Worm (Caenorhabditis elegans) whole organism, L1 larva: ENCODE measurements around the gene acs-1.

Source experiments
- C04F5.9 ChIP-seq: sonication (generic microtip); optimal IDR thresholded peaks from 2 replicates; lab custom pipeline; 2016; ENCODE audit warnings: missing genetic modification characterization, missing compliant biosample characterization
- C16A3.4 ChIP-seq: fragments of 150-350 bp; optimal IDR thresholded peaks from 2 replicates; lab custom pipeline; 2014; ENCODE audit warnings: missing biosample characterization, missing genetic modification characterization
- F16B12.6 ChIP-seq: fragments of 150-350 bp; optimal IDR thresholded peaks from 2 replicates; lab custom pipeline; 2014; ENCODE audit warnings: missing biosample characterization, missing genetic modification characterization
- aha-1 ChIP-seq: fragments of 150-350 bp; optimal IDR thresholded peaks from 2 replicates; lab custom pipeline; 2014; ENCODE audit warnings: missing biosample characterization, missing genetic modification characterization
- alr-1 ChIP-seq: fragments of 200-800 bp; sonication (Bioruptor generic); optimal IDR thresholded peaks from 2 replicates; lab custom pipeline; 2018; ENCODE audit warnings: borderline replicate concordance, mild to moderate bottlenecking, missing genetic modification characterization, missing compliant biosample characterization
- ama-1 ChIP-seq: fragments of 150-350 bp; optimal IDR thresholded peaks from 2 replicates; lab custom pipeline; 2014
- blmp-1 ChIP-seq: fragments of 150-350 bp; optimal IDR thresholded peaks from 2 replicates; lab custom pipeline; 2014; ENCODE audit warnings: missing biosample characterization, missing genetic modification characterization
- ceh-8 ChIP-seq: fragments of 200-800 bp; sonication (Bioruptor generic); optimal IDR thresholded peaks from 2 replicates; lab custom pipeline; 2018; ENCODE audit warnings: mild to moderate bottlenecking, missing genetic modification characterization, moderate library complexity, missing compliant biosample characterization
- ceh-88 ChIP-seq: fragments of 200-800 bp; sonication (Bioruptor generic); IDR thresholded peaks from 2 replicates; pipeline ENCODE4 v1.3.6; 2022; ENCODE audit warnings: missing genetic modification characterization, missing compliant biosample characterization
- ceh-90 ChIP-seq: sonication (generic microtip); optimal IDR thresholded peaks from 2 replicates; lab custom pipeline; 2016; ENCODE audit warnings: missing genetic modification characterization, missing compliant biosample characterization
- dpl-1 ChIP-seq, 3 experiments: fragments of 150-350 bp in 2 of 3; sonication (generic microtip) in 1 of 3; optimal IDR thresholded peaks; 2 replicates each; lab custom pipeline; 2014 to 2017; ENCODE audit warnings: missing biosample characterization in 3 of 3, missing genetic modification characterization in 3 of 3, missing genetic modification reagents in 3 of 3
- dsc-1 ChIP-seq: sonication (generic microtip); optimal IDR thresholded peaks from 2 replicates; lab custom pipeline; 2016; ENCODE audit warnings: mild to moderate bottlenecking, missing genetic modification characterization, missing compliant biosample characterization
- efl-1 ChIP-seq, 4 experiments: fragments of 150-350 bp; optimal IDR thresholded peaks in 3 of 4; peaks in 1 of 4; 1 replicate in 1 of 4; 2 replicates in 3 of 4; lab custom pipeline; 2014; ENCODE audit warnings: missing biosample characterization in 2 of 4, missing genetic modification characterization in 2 of 4, missing genetic modification reagents in 2 of 4
- efl-3 ChIP-seq: fragments of 200-800 bp; sonication (Bioruptor generic); optimal IDR thresholded peaks from 2 replicates; lab custom pipeline; 2018; ENCODE audit warnings: mild to moderate bottlenecking, missing genetic modification characterization, missing compliant biosample characterization
- egl-13 ChIP-seq: sonication (generic microtip); optimal IDR thresholded peaks from 2 replicates; lab custom pipeline; 2016; ENCODE audit warnings: missing genotype, missing genetic modification reagents, missing genetic modification characterization, missing compliant biosample characterization
- egl-27 ChIP-seq, 2 experiments: fragments of 150-350 bp in 1 of 2; sonication (generic microtip); optimal IDR thresholded peaks; 3 replicates each; lab custom pipeline; 2017 to 2018; ENCODE audit warnings: missing biosample characterization in 2 of 2, missing genetic modification characterization in 2 of 2, missing genetic modification reagents in 2 of 2
- elt-2 ChIP-seq: sonication (generic microtip); optimal IDR thresholded peaks from 2 replicates; lab custom pipeline; 2016; ENCODE audit warnings: missing genetic modification characterization, mild to moderate bottlenecking, inconsistent platforms, missing compliant biosample characterization, missing genetic modification reagents
- elt-3 ChIP-seq, 6 experiments: fragments of 150-350 bp in 1 of 6; sonication (generic microtip); optimal IDR thresholded peaks; 2 replicates each; lab custom pipeline; 2017 to 2018; ENCODE audit warnings: missing biosample characterization in 6 of 6, missing genetic modification characterization in 6 of 6, inconsistent platforms in 1 of 6
- fkh-10 ChIP-seq: sonication (generic microtip); optimal IDR thresholded peaks from 2 replicates; lab custom pipeline; 2017; ENCODE audit warnings: missing biosample characterization, missing genetic modification reagents, missing genetic modification characterization
- fkh-8 ChIP-seq: sonication (generic microtip); optimal IDR thresholded peaks from 2 replicates; lab custom pipeline; 2016; ENCODE audit warnings: mild to moderate bottlenecking, missing genetic modification characterization, missing compliant biosample characterization
- grh-1 ChIP-seq: fragments of 200-800 bp; sonication (Bioruptor generic); IDR thresholded peaks from 2 replicates; pipeline ENCODE4 v1.3.6; 2022; ENCODE audit warnings: missing genetic modification reagents, missing genetic modification characterization, missing compliant biosample characterization
- hlh-17 ChIP-seq: fragments of 200-800 bp; sonication (Bioruptor generic); optimal IDR thresholded peaks from 2 replicates; lab custom pipeline; 2018; ENCODE audit warnings: missing genetic modification characterization, mild to moderate bottlenecking, missing compliant biosample characterization, moderate library complexity, borderline replicate concordance
- hlh-4 ChIP-seq: sonication (generic microtip); optimal IDR thresholded peaks from 2 replicates; lab custom pipeline; 2016; ENCODE audit warnings: mild to moderate bottlenecking, missing genetic modification characterization, missing compliant biosample characterization
- hpl-2 ChIP-seq: fragments of 150-350 bp; optimal IDR thresholded peaks from 2 replicates; lab custom pipeline; 2014; ENCODE audit warnings: missing biosample characterization, missing genetic modification reagents, missing genetic modification characterization
- isw-1 ChIP-seq: fragments of 200-800 bp; sonication (Bioruptor generic); IDR thresholded peaks from 2 replicates; pipeline ENCODE4 v1.3.6; 2022; ENCODE audit warnings: missing genetic modification characterization, missing compliant biosample characterization
- lin-14 ChIP-seq: fragments of 200-800 bp; sonication (Bioruptor generic); optimal IDR thresholded peaks from 2 replicates; lab custom pipeline; 2018; ENCODE audit warnings: mild to moderate bottlenecking, missing genetic modification characterization, moderate library complexity, missing compliant biosample characterization
- lin-15B ChIP-seq: fragments of 150-350 bp; sonication (generic microtip); optimal IDR thresholded peaks from 3 replicates; lab custom pipeline; 2014; ENCODE audit warnings: missing biosample characterization, missing genetic modification characterization
- lin-35 ChIP-seq, 2 experiments: fragments of 150-350 bp; optimal IDR thresholded peaks; 2 replicates each; lab custom pipeline; 2014; ENCODE audit warnings: missing biosample characterization in 2 of 2, missing genetic modification characterization in 2 of 2, missing genetic modification reagents in 2 of 2
- mef-2 ChIP-seq: fragments of 150-350 bp; optimal IDR thresholded peaks from 2 replicates; lab custom pipeline; 2014; ENCODE audit warnings: missing biosample characterization, missing genetic modification characterization
- mep-1 ChIP-seq: fragments of 150-350 bp; optimal IDR thresholded peaks from 2 replicates; lab custom pipeline; 2014; ENCODE audit warnings: missing biosample characterization, missing genetic modification characterization
- nhr-237 ChIP-seq: fragments of 150-350 bp; optimal IDR thresholded peaks from 2 replicates; lab custom pipeline; 2014; ENCODE audit warnings: missing biosample characterization, missing genetic modification characterization
- nhr-28 ChIP-seq: fragments of 150-350 bp; optimal IDR thresholded peaks from 2 replicates; lab custom pipeline; 2014; ENCODE audit warnings: missing biosample characterization, missing genetic modification characterization
- nhr-47 ChIP-seq: sonication (generic microtip); optimal IDR thresholded peaks from 2 replicates; lab custom pipeline; 2016; ENCODE audit warnings: mild to moderate bottlenecking, missing genetic modification characterization, moderate library complexity, missing compliant biosample characterization
- nhr-71 ChIP-seq: sonication (generic microtip); optimal IDR thresholded peaks from 2 replicates; lab custom pipeline; 2016; ENCODE audit warnings: mild to moderate bottlenecking, missing genetic modification characterization, moderate library complexity, missing compliant biosample characterization
- nhr-76 ChIP-seq: sonication (generic microtip); optimal IDR thresholded peaks from 2 replicates; lab custom pipeline; 2017; ENCODE audit warnings: missing biosample characterization, missing genetic modification characterization
- nhr-77 ChIP-seq: fragments of 150-350 bp; optimal IDR thresholded peaks from 2 replicates; lab custom pipeline; 2014; ENCODE audit warnings: missing biosample characterization, missing genetic modification characterization
- nhr-85 ChIP-seq: sonication (generic microtip); peaks from one replicate; lab custom pipeline; 2016; ENCODE audit warnings: missing genetic modification characterization, inconsistent platforms, missing compliant biosample characterization
- nhr-90 ChIP-seq: sonication (generic microtip); optimal IDR thresholded peaks from 2 replicates; lab custom pipeline; 2016; ENCODE audit warnings: mild to moderate bottlenecking, missing genetic modification characterization, missing compliant biosample characterization; ENCODE audit not compliant: poor library complexity
- pax-3 ChIP-seq: fragments of 200-800 bp; sonication (Bioruptor generic); optimal IDR thresholded peaks from 2 replicates; lab custom pipeline; 2018; ENCODE audit warnings: mild to moderate bottlenecking, missing genetic modification characterization, moderate library complexity, missing compliant biosample characterization
- rnt-1 ChIP-seq: sonication (generic microtip); optimal IDR thresholded peaks from 2 replicates; lab custom pipeline; 2016; ENCODE audit warnings: mild to moderate bottlenecking, missing genetic modification characterization, moderate library complexity, missing compliant biosample characterization
- skn-1 ChIP-seq: fragments of 150-350 bp; optimal IDR thresholded peaks from 2 replicates; lab custom pipeline; 2014; ENCODE audit warnings: missing biosample characterization, missing genetic modification characterization
- snu-23 ChIP-seq: sonication (generic microtip); optimal IDR thresholded peaks from 2 replicates; lab custom pipeline; 2016; ENCODE audit warnings: missing genetic modification characterization, missing compliant biosample characterization
- sox-4 ChIP-seq: sonication (generic microtip); optimal IDR thresholded peaks from 2 replicates; lab custom pipeline; 2016; ENCODE audit warnings: missing genetic modification characterization, missing compliant biosample characterization
- sup-37 ChIP-seq: fragments of 200-800 bp; sonication (Bioruptor generic); optimal IDR thresholded peaks from 2 replicates; lab custom pipeline; 2018; ENCODE audit warnings: mild to moderate bottlenecking, missing genetic modification characterization, missing compliant biosample characterization
- tlp-1 ChIP-seq: fragments of 150-350 bp; optimal IDR thresholded peaks from 2 replicates; lab custom pipeline; 2014; ENCODE audit warnings: missing biosample characterization, missing genetic modification characterization
- unc-30 ChIP-seq: sonication (generic microtip); optimal IDR thresholded peaks from 2 replicates; lab custom pipeline; 2017; ENCODE audit warnings: missing biosample characterization, missing genetic modification characterization
- unc-62 ChIP-seq: fragments of 150-350 bp; optimal IDR thresholded peaks from 2 replicates; lab custom pipeline; 2014; ENCODE audit warnings: missing biosample characterization, missing genetic modification reagents, missing genetic modification characterization
- unc-86 ChIP-seq: sonication (generic microtip); optimal IDR thresholded peaks from 2 replicates; lab custom pipeline; 2016; ENCODE audit warnings: missing genetic modification characterization, missing compliant biosample characterization
- xbp-1 ChIP-seq: sonication (generic microtip); optimal IDR thresholded peaks from 2 replicates; lab custom pipeline; 2016; ENCODE audit warnings: missing genetic modification characterization, missing compliant biosample characterization
- zag-1 ChIP-seq: fragments of 150-350 bp; optimal IDR thresholded peaks from 2 replicates; lab custom pipeline; 2014; ENCODE audit warnings: missing biosample characterization, missing genetic modification characterization
- zip-4 ChIP-seq: fragments of 200-800 bp; sonication (Bioruptor generic); optimal IDR thresholded peaks from 2 replicates; lab custom pipeline; 2018; ENCODE audit warnings: mild to moderate bottlenecking, missing genetic modification characterization, moderate library complexity, missing compliant biosample characterization

Gene acs-1

DNA sequence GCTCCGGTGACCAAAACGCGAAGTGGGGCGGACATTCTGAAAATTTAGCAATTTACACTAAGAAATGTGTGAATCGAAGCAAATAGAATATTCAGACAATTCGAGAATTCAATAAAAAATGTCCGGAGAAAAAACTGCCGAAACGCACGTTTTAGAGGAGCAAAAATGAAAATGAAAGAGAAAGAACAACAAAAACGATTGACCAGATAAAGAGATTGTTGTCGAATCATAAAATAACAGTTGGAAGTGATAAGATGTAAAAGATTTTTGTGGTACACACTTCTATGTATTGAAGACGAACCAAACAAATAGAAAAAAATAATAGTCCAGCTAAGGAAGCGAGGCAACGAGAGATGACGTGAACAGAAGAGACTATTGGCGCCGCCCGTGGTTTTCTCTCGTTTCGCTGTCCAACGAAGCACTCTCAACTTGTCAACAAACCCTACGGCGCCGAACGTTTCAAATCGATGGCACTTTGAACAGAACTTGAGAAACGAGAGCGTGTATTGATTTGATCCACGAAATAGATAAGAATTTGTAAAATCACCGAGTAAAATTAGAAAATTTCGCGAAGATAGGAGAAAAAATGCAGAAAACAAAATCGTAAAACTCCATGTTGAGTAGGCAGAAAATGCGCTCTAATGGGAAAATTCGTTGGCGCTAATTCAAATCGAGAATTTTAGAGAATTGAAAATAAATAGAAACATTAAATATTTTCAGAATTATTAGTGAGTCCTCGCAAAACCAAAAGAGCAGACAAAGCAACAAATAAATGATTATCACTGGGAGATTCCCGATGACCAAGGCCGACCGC is 8.1 kb upstream of the acs-1 start, which contains the start of gene mdh-1:
mdh-1 (minus strand) TSS at position 36 of the 814 bp plus-strand sequence.
- TF ChIP-seq ceh-88 (GFP tag; lab: Robert Waterston, UW): no peak
- no peak for TF ChIP-seq egl-13 (tag; lab: Kevin White, UChicago)
- TF ChIP-seq nhr-77 (tag; lab: Kevin White, UChicago): no peak
- no peak for TF ChIP-seq C04F5.9 (tag; lab: Kevin White, UChicago)
- TF ChIP-seq lin-14 (GFP tag; lab: Kevin White, UChicago): peak; percentile 58
- no peak for TF ChIP-seq snu-23 (GFP tag; lab: Kevin White, UChicago)
- TF ChIP-seq nhr-85 (tag; lab: Kevin White, UChicago): peak; percentile 30
- peak; percentile 44 to 79 (median 53) for TF ChIP-seq dpl-1 (GFP tag; optimal IDR thresholded peaks at IDR 0.05; lab: Kevin White, UChicago)
- no peak for TF ChIP-seq skn-1
- no peak for TF ChIP-seq grh-1 (GFP tag; lab: Robert Waterston, UW)
- TF ChIP-seq elt-2 (tag; lab: Kevin White, UChicago): peak; percentile 29
- no peak for TF ChIP-seq efl-3 (GFP tag; lab: Kevin White, UChicago)
- no peak for TF ChIP-seq dsc-1
- no peak for TF ChIP-seq zag-1 (tag; lab: Kevin White, UChicago)
- TF ChIP-seq hlh-17 (GFP tag; lab: Kevin White, UChicago): no peak
- peak; percentile 11 for TF ChIP-seq pax-3 (tag; lab: Kevin White, UChicago)
- TF ChIP-seq F16B12.6 (tag; lab: Kevin White, UChicago): no peak
- no peak for TF ChIP-seq ama-1
- no peak for TF ChIP-seq nhr-76 (tag; lab: Kevin White, UChicago)
- TF ChIP-seq nhr-47 (tag; lab: Kevin White, UChicago): peak; percentile 13
- peak; percentile 62 for TF ChIP-seq blmp-1 (tag; lab: Kevin White, UChicago)
- TF ChIP-seq hlh-4 (tag; lab: Kevin White, UChicago): no peak
- peak in 1 of 6 experiments; percentile 40 for TF ChIP-seq elt-3 (tag; optimal IDR thresholded peaks at IDR 0.05; lab: Kevin White, UChicago)
- TF ChIP-seq xbp-1 (tag; lab: Kevin White, UChicago): no peak
- no peak for TF ChIP-seq unc-62
- peak; percentile 7 for TF ChIP-seq mep-1 (tag; lab: Kevin White, UChicago)
- no peak for TF ChIP-seq unc-30 (tag; lab: Kevin White, UChicago)
- no peak for TF ChIP-seq sox-4
- TF ChIP-seq lin-35 (GFP tag; optimal IDR thresholded peaks at IDR 0.05; lab: Kevin White, UChicago): peak; percentile 30 to 71
- no peak for TF ChIP-seq aha-1
- TF ChIP-seq fkh-8 (tag; lab: Kevin White, UChicago): peak; percentile 33
- no peak for TF ChIP-seq C16A3.4 (tag; lab: Kevin White, UChicago)
- TF ChIP-seq efl-1 (optimal IDR thresholded peaks at IDR 0.05; lab: Kevin White, UChicago): peak in 1 of 2 experiments; percentile 75
- peak; percentile 72 to 96 for TF ChIP-seq efl-1 (GFP tag; optimal IDR thresholded peaks at IDR 0.05 in 1 of 2; lab: Kevin White, UChicago)
- no peak for TF ChIP-seq zip-4
- no peak for TF ChIP-seq hpl-2 (GFP tag; lab: Kevin White, UChicago)
- TF ChIP-seq tlp-1 (tag; lab: Kevin White, UChicago): no peak
- TF ChIP-seq nhr-90 (tag; lab: Kevin White, UChicago): no peak
- TF ChIP-seq egl-27 (tag; optimal IDR thresholded peaks at IDR 0.05; lab: Kevin White, UChicago): peak in 1 of 2 experiments; percentile 25
- TF ChIP-seq sup-37 (GFP tag; lab: Kevin White, UChicago): no peak
- TF ChIP-seq nhr-71 (tag; lab: Kevin White, UChicago): no peak
- TF ChIP-seq rnt-1 (tag; lab: Kevin White, UChicago): no peak
- no peak for TF ChIP-seq mef-2 (tag; lab: Kevin White, UChicago)
- no peak for TF ChIP-seq ceh-8 (GFP tag; lab: Kevin White, UChicago)
- TF ChIP-seq alr-1 (tag; lab: Kevin White, UChicago): no peak
- TF ChIP-seq unc-86: no peak
- TF ChIP-seq isw-1: no peak
- no peak for TF ChIP-seq ceh-90 (tag; lab: Kevin White, UChicago)
- TF ChIP-seq nhr-28: no peak
- no peak for TF ChIP-seq nhr-237 (tag; lab: Kevin White, UChicago)
- TF ChIP-seq fkh-10 (GFP tag; lab: Kevin White, UChicago): no peak
- TF ChIP-seq lin-15B: no peak
